Worm (Caenorhabditis elegans): ENCODE results near the gene C46C2.3.

C46C2.3 gene

ce11 chrIV:9266464-9266863, 41.5 kb downstream of the C46C2.3 start, which contains the start of gene Y11D7A.19:
Gene Y11D7A.19, minus strand, starts transcription at chrIV:9266564.
- TF ChIP-seq sem-4 (tag; optimal IDR thresholded peaks at IDR 0.05) (no peak), ama-1 (optimal IDR thresholded peaks at IDR 0.05) (no peak), gmeb-1 (tag; optimal IDR thresholded peaks at IDR 0.05) (no peak), sma-9 (GFP tag; optimal IDR thresholded peaks at IDR 0.05) (no peak), sma-9 (tag; optimal IDR thresholded peaks at IDR 0.05) (no peak), crh-2 (tag; optimal IDR thresholded peaks at IDR 0.05) (no peak), lsy-2 (tag; optimal IDR thresholded peaks at IDR 0.05) (no peak), lin-11 (tag; optimal IDR thresholded peaks at IDR 0.05) (no peak), elt-3 (tag; optimal IDR thresholded peaks at IDR 0.05) (no peak), ceh-16 (tag; optimal IDR thresholded peaks at IDR 0.05) (no peak)

- TF ChIP-seq gmeb-1 (tag; optimal IDR thresholded peaks at IDR 0.05) (no peak), nhr-12 (tag; optimal IDR thresholded peaks at IDR 0.05) (no peak), ceh-82 (tag; optimal IDR thresholded peaks at IDR 0.05) (no peak), alr-1 (tag; optimal IDR thresholded peaks at IDR 0.05) (no peak), aly-2 (tag; optimal IDR thresholded peaks at IDR 0.05) (no peak), nhr-237 (tag; optimal IDR thresholded peaks at IDR 0.05) (no peak), nhr-6 (tag; optimal IDR thresholded peaks at IDR 0.05) (no peak), nhr-11 (tag; optimal IDR thresholded peaks at IDR 0.05) (no peak), ZK546.5 (tag; optimal IDR thresholded peaks at IDR 0.05) (no peak), nhr-25 (tag; optimal IDR thresholded peaks at IDR 0.05) (no peak), ztf-11 (tag; optimal IDR thresholded peaks at IDR 0.05) (no peak), mbf-1 (tag; optimal IDR thresholded peaks at IDR 0.05) (no peak), unc-62 (GFP tag; optimal IDR thresholded peaks at IDR 0.05) (no peak), mab-5 (tag; optimal IDR thresholded peaks at IDR 0.05) (no peak), ztf-4 (tag; optimal IDR thresholded peaks at IDR 0.05) (no peak), lin-11 (tag; optimal IDR thresholded peaks at IDR 0.05) (no peak), ztf-1 (GFP tag; conservative IDR thresholded peaks at IDR 0.05) (no peak), sma-3 (GFP tag; optimal IDR thresholded peaks at IDR 0.05) (no peak)
Measured at ce11 chrIV:9267581-9267980, 42.7 kb downstream of the C46C2.3 start.

- no peak for TF ChIP-seq snpc-4 (tag; optimal IDR thresholded peaks at IDR 0.05)
- no peak for TF ChIP-seq mbf-1 (tag; optimal IDR thresholded peaks at IDR 0.05)
- no peak for TF ChIP-seq nhr-12 (tag; optimal IDR thresholded peaks at IDR 0.05)
- no peak for TF ChIP-seq nhr-23 (tag; optimal IDR thresholded peaks at IDR 0.05)
Measured at ce11 chrIV:9268916-9269315, 44.0 kb downstream of the C46C2.3 start.

DNA sequence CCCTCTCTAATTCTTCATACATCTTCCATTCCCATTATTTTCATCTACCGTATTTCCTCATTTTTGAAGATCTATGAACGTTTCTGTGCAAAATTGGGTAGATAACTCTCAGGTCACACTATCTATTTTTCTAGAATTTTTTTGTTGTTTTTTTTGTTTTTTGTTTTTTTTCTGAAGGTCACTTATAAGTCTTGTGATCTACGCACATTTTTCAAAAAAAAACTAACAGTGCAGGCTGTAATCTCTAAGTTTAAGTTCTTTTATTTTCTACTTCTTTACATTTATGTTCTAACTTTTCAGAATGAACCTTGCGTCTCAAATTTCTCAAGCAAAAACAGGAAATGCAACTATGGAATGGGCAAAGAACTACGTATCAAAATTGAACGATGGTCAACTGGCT, 44.9 kb downstream of the C46C2.3 start, which contains the start of gene flh-3:
Gene flh-3, plus strand, starts transcription at position 301 of the 400 bp plus-strand sequence.
- TF ChIP-seq ceh-82 (tag; optimal IDR thresholded peaks at IDR 0.05) (no peak), lsy-2 (tag; optimal IDR thresholded peaks at IDR 0.05) (no peak), mdl-1 (tag; optimal IDR thresholded peaks at IDR 0.05) (no peak), egl-27 (tag; optimal IDR thresholded peaks at IDR 0.05) (no peak), R02D3.7 (tag; optimal IDR thresholded peaks at IDR 0.05) (no peak)

ce11 chrIV:9274008-9274529, 49.1 kb downstream of the C46C2.3 start, which contains the start of gene nmy-3:
Gene nmy-3, plus strand, starts transcription at chrIV:9274479.
- no peak for TF ChIP-seq R02D3.7 (tag; optimal IDR thresholded peaks at IDR 0.05)
- TF ChIP-seq nhr-129 (tag; optimal IDR thresholded peaks at IDR 0.05) = no peak
- no peak for TF ChIP-seq elt-1 (tag; optimal IDR thresholded peaks at IDR 0.05)
- TF ChIP-seq skn-1 (tag; optimal IDR thresholded peaks at IDR 0.05) = no peak
- TF ChIP-seq mdl-1 (tag; optimal IDR thresholded peaks at IDR 0.05) = no peak
- TF ChIP-seq gmeb-1 (tag; optimal IDR thresholded peaks at IDR 0.05) = no peak
- no peak for TF ChIP-seq sma-3 (GFP tag; optimal IDR thresholded peaks at IDR 0.05)
- no peak for TF ChIP-seq zag-1 (tag; optimal IDR thresholded peaks at IDR 0.05)
- no peak for TF ChIP-seq unc-39 (tag; optimal IDR thresholded peaks at IDR 0.05)
- no peak for TF ChIP-seq Y55F3AM.14 (GFP tag; optimal IDR thresholded peaks at IDR 0.05)
